Worm (Caenorhabditis elegans) whole organism, late embryonic: Measurements from ENCODE around the gene str-109.

Experiments used
- ama-1 ChIP-seq: fragments of 150-350 bp; optimal IDR thresholded peaks from 2 replicates; lab custom pipeline; 2014
- ceh-31 ChIP-seq: sonication (generic microtip); optimal IDR thresholded peaks from 2 replicates; lab custom pipeline; 2016; ENCODE audit warnings: missing genetic modification characterization, missing compliant biosample characterization
- dmd-4 ChIP-seq: sonication (generic microtip); optimal IDR thresholded peaks from 2 replicates; lab custom pipeline; 2016; ENCODE audit warnings: borderline replicate concordance, missing genetic modification characterization, missing compliant biosample characterization
- elt-2 ChIP-seq: sonication (generic microtip); optimal IDR thresholded peaks from 2 replicates; lab custom pipeline; 2016; ENCODE audit warnings: missing genetic modification reagents, missing genetic modification characterization, missing compliant biosample characterization
- ets-4 ChIP-seq: sonication (generic microtip); optimal IDR thresholded peaks from 2 replicates; lab custom pipeline; 2016; ENCODE audit warnings: missing genetic modification characterization, missing compliant biosample characterization
- fkh-10 ChIP-seq: fragments of 150-350 bp; optimal IDR thresholded peaks from 2 replicates; lab custom pipeline; 2014; ENCODE audit warnings: missing biosample characterization, missing genetic modification reagents, missing genetic modification characterization
- hlh-30 ChIP-seq: sonication (generic microtip); optimal IDR thresholded peaks from 2 replicates; lab custom pipeline; 2017; ENCODE audit warnings: antibody characterized with exemption, missing genetic modification characterization, missing compliant biosample characterization; ENCODE audit not compliant: insufficient read depth
- hlh-6 ChIP-seq: sonication (generic microtip); optimal IDR thresholded peaks from 2 replicates; lab custom pipeline; 2016; ENCODE audit warnings: missing genotype, missing genetic modification characterization, missing compliant biosample characterization
- lin-11 ChIP-seq: fragments of 200-800 bp; sonication (Bioruptor generic); optimal IDR thresholded peaks from 2 replicates; lab custom pipeline; 2018; ENCODE audit warnings: mild to moderate bottlenecking, missing genetic modification characterization, missing compliant biosample characterization
- madf-2 ChIP-seq: sonication (generic microtip); optimal IDR thresholded peaks from 2 replicates; lab custom pipeline; 2017; ENCODE audit warnings: missing genetic modification characterization, missing compliant biosample characterization
- nfya-1 ChIP-seq: sonication (generic microtip); optimal IDR thresholded peaks from 2 replicates; lab custom pipeline; 2017; ENCODE audit warnings: missing genetic modification characterization, mild to moderate bottlenecking, missing compliant biosample characterization, antibody characterized with exemption, moderate library complexity
- nhr-11 ChIP-seq: fragments of 150-350 bp; optimal IDR thresholded peaks from 2 replicates; lab custom pipeline; 2014; ENCODE audit warnings: missing biosample characterization, missing genetic modification characterization
- pag-3 ChIP-seq: sonication (generic microtip); optimal IDR thresholded peaks from 2 replicates; lab custom pipeline; 2016; ENCODE audit warnings: missing compliant biosample characterization, missing genetic modification characterization, borderline replicate concordance
- rnt-1 ChIP-seq: sonication (generic microtip); optimal IDR thresholded peaks from 2 replicates; lab custom pipeline; 2016; ENCODE audit warnings: missing genetic modification characterization, missing compliant biosample characterization

- no peak for TF ChIP-seq fkh-10 (GFP tag; lab: Kevin White, UChicago)
- TF ChIP-seq nhr-11 (tag; lab: Kevin White, UChicago): no peak
- TF ChIP-seq madf-2 (tag; lab: Kevin White, UChicago): no peak
- no peak for TF ChIP-seq hlh-30 (tag; lab: Kevin White, UChicago)
- no peak for TF ChIP-seq dmd-4
- no peak for TF ChIP-seq ets-4 (tag; lab: Kevin White, UChicago)
- no peak for TF ChIP-seq pag-3 (tag; lab: Kevin White, UChicago)
- no peak for TF ChIP-seq lin-11
- no peak for TF ChIP-seq elt-2 (tag; lab: Kevin White, UChicago)
- no peak for TF ChIP-seq rnt-1
- no peak for TF ChIP-seq ceh-31 (tag; lab: Kevin White, UChicago)
- TF ChIP-seq ama-1 (lab: Kevin White, UChicago): no peak
- no peak for TF ChIP-seq nfya-1 (tag; lab: Kevin White, UChicago)
- no peak for TF ChIP-seq hlh-6
Measured at ce11 chrV:16182110-16182509, 20.1 kb upstream of the str-109 start, which contains the start of gene srz-13.
